Fruit fly (Drosophila melanogaster): ENCODE data around the gene CG42467.
A peak's percentile ranks its signal among the peaks of the same experiment; 100 is the strongest.

CG42467 gene

DNA sequence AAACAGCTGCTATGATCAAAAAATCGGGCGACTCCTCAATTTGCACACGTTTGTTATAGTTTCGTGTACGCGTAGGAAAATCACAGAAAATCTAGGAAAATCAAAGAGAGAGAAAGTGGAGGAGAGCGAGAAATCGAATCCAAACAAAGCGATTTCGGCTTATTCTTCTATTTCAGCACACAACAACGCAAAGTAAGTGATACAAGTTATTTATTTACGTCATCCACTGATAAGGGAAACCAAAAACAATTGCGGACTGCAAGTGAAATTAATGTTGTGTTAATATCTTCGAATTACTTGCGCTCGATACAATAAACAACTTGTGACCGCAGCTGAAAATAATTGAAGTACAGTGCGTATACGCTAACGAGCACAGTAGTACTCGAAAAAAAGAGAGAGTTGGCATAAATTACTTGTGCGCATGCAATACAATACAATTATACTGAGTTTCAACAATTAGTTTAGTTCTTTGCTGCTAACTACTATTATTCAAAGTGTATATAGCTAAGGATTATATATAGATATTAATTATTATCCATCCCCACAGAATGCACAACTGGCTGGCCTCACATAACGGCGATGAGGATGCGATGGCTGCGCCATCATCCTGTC lies 12.6 kb downstream of the CG42467 start:
- TF ChIP-seq Sox102F (GFP tag; optimal IDR thresholded peaks at IDR 0.05), result no peak
- TF ChIP-seq net (GFP tag; optimal IDR thresholded peaks at IDR 0.05), result no peak
- TF ChIP-seq pdm3 (GFP tag; optimal IDR thresholded peaks at IDR 0.05), result no peak
- TF ChIP-seq Sox14 (GFP tag; optimal IDR thresholded peaks at IDR 0.05), result no peak
- peak; percentile 33 for TF ChIP-seq vri (GFP tag; optimal IDR thresholded peaks at IDR 0.05)
- no peak for TF ChIP-seq Blimp-1 (GFP tag; optimal IDR thresholded peaks at IDR 0.05)
- peak; percentile 9 for TF ChIP-seq svp (GFP tag)
- peak; percentile 5 for TF ChIP-seq Met (GFP tag; optimal IDR thresholded peaks at IDR 0.05)
- no peak for TF ChIP-seq Hr38 (GFP tag; optimal IDR thresholded peaks at IDR 0.05)
- TF ChIP-seq Hr39 (GFP tag; optimal IDR thresholded peaks at IDR 0.05), result no peak
- no peak for TF ChIP-seq Sox15 (GFP tag; optimal IDR thresholded peaks at IDR 0.05)
- peak; percentile 14 for TF ChIP-seq fkh (GFP tag; optimal IDR thresholded peaks at IDR 0.05)
- TF ChIP-seq Eip78C (GFP tag), result peak; percentile 62
- no peak for TF ChIP-seq acj6 (GFP tag; optimal IDR thresholded peaks at IDR 0.05)
- no peak for TF ChIP-seq CG6808 (GFP tag; optimal IDR thresholded peaks at IDR 0.05)
- TF ChIP-seq eg (GFP tag; IDR thresholded peaks at IDR 0.05), result peak; percentile 44; the same call in 1 of the 3 replicates
- TF ChIP-seq OdsH (GFP tag; optimal IDR thresholded peaks at IDR 0.05), result no peak
- TF ChIP-seq Eip93F (GFP tag; optimal IDR thresholded peaks at IDR 0.05), result no peak
- no peak for TF ChIP-seq spab (GFP tag; optimal IDR thresholded peaks at IDR 0.05)
- TF ChIP-seq CG6792 (GFP tag; optimal IDR thresholded peaks at IDR 0.05), result no peak
- TF ChIP-seq Hr4 (GFP tag; optimal IDR thresholded peaks at IDR 0.05), result peak; percentile 4
- no peak for TF ChIP-seq fd85E (GFP tag; optimal IDR thresholded peaks at IDR 0.05)

- TF ChIP-seq esn (GFP tag; optimal IDR thresholded peaks at IDR 0.05), result no peak
- no peak for TF ChIP-seq svp (GFP tag)
- peak; percentile 11 for TF ChIP-seq achi (GFP tag; optimal IDR thresholded peaks at IDR 0.05)
Measured at dm6 chr2L:3717673-3718235, 16.7 kb downstream of the CG42467 start, which contains the start of the genes lectin-24A and Shaw. lectin-24A (minus strand) TSS chr2L:3717773. Shaw (plus strand) TSS chr2L:3718185.

- TF ChIP-seq Hr4 (GFP tag; optimal IDR thresholded peaks at IDR 0.05) (peak; percentile 28), CG6808 (GFP tag; optimal IDR thresholded peaks at IDR 0.05) (peak; percentile 59), acj6 (GFP tag; optimal IDR thresholded peaks at IDR 0.05) (peak; percentile 39), Smox (GFP tag; optimal IDR thresholded peaks at IDR 0.05) (peak; percentile 26), net (GFP tag; optimal IDR thresholded peaks at IDR 0.05) (no peak), Ets21C (GFP tag; optimal IDR thresholded peaks at IDR 0.05) (no peak), OdsH (GFP tag; optimal IDR thresholded peaks at IDR 0.05) (peak; percentile 40), fd85E (GFP tag; optimal IDR thresholded peaks at IDR 0.05) (no peak), CG11294 (GFP tag; IDR thresholded peaks at IDR 0.05) (no peak), Hr38 (GFP tag; optimal IDR thresholded peaks at IDR 0.05) (no peak), CG16779 (tag; optimal IDR thresholded peaks at IDR 0.05) (no peak), Eip75B (GFP tag; optimal IDR thresholded peaks at IDR 0.05) (peak; percentile 16), svp (GFP tag) (peak; percentile 67), Met (GFP tag; optimal IDR thresholded peaks at IDR 0.05) (peak; percentile 22), CG11762 (GFP tag; optimal IDR thresholded peaks at IDR 0.05; ENCODE audit: insufficient read depth) (no peak), Sox102F (GFP tag; optimal IDR thresholded peaks at IDR 0.05) (no peak), fd59A (GFP tag; optimal IDR thresholded peaks at IDR 0.05) (peak; percentile 45), CG10631 (GFP tag; optimal IDR thresholded peaks at IDR 0.05) (peak; percentile 32), spab (GFP tag; optimal IDR thresholded peaks at IDR 0.05) (peak; percentile 33), vri (GFP tag; optimal IDR thresholded peaks at IDR 0.05) (no peak), Hr39 (GFP tag; optimal IDR thresholded peaks at IDR 0.05) (peak; percentile 14), CG7368 (GFP tag; optimal IDR thresholded peaks at IDR 0.05) (peak; percentile 27), CG9139 (GFP tag; optimal IDR thresholded peaks at IDR 0.05) (peak; percentile 40), pdm3 (GFP tag; optimal IDR thresholded peaks at IDR 0.05) (peak; percentile 50), CG6792 (GFP tag; optimal IDR thresholded peaks at IDR 0.05) (peak; percentile 22), CG34406 (GFP tag; optimal IDR thresholded peaks at IDR 0.05) (peak; percentile 42), eg (GFP tag; IDR thresholded peaks at IDR 0.05) (no peak), CG31627 (GFP tag; optimal IDR thresholded peaks at IDR 0.05) (no peak), lz (GFP tag; optimal IDR thresholded peaks at IDR 0.05) (peak; percentile 1), cyc (GFP tag; optimal IDR thresholded peaks at IDR 0.05) (peak; percentile 14), CG8632 (GFP tag; optimal IDR thresholded peaks at IDR 0.05) (peak; percentile 42), Sox15 (GFP tag; optimal IDR thresholded peaks at IDR 0.05) (no peak), CG1621 (tag; optimal IDR thresholded peaks at IDR 0.05) (no peak), esn (GFP tag; optimal IDR thresholded peaks at IDR 0.05) (no peak), Eip78C (GFP tag) (peak; percentile 88), salr (GFP tag; optimal IDR thresholded peaks at IDR 0.05) (peak in 1 of 2 experiments; percentile 40), Sox14 (GFP tag; optimal IDR thresholded peaks at IDR 0.05) (peak; percentile 26), achi (GFP tag; optimal IDR thresholded peaks at IDR 0.05) (peak; percentile 33), CG10669 (GFP tag; optimal IDR thresholded peaks at IDR 0.05) (peak; percentile 25)
Measured at dm6 chr2L:3719414-3719959, 18.4 kb downstream of the CG42467 start.
